Fruit fly (Drosophila melanogaster) whole organism, embryonic: ENCODE data around the gene barr.
A peak's percentile ranks its signal among the peaks of the same experiment; 100 is the strongest.

Experiments used
- Bdp1 ChIP-seq: fragments of 200-800 bp; sonication (Bioruptor generic); optimal IDR thresholded peaks from 3 replicates; lab custom pipeline; 2016; ENCODE audit warnings: missing biosample characterization, missing genetic modification characterization
- CG10431 ChIP-seq: fragments of 200-800 bp; sonication (Bioruptor generic); optimal IDR thresholded peaks from 3 replicates; lab custom pipeline; 2018; ENCODE audit warnings: missing biosample characterization, mild to moderate bottlenecking, missing genetic modification characterization
- CG10543 ChIP-seq: fragments of 200-800 bp; sonication (Bioruptor generic); optimal IDR thresholded peaks from 3 replicates; lab custom pipeline; 2017; ENCODE audit warnings: missing biosample characterization, mild to moderate bottlenecking, missing genetic modification characterization, moderate library complexity
- CG11398 ChIP-seq: fragments of 200-800 bp; sonication (Bioruptor generic); optimal IDR thresholded peaks from 2 replicates; lab custom pipeline; 2016; ENCODE audit warnings: missing biosample characterization, missing genetic modification characterization
- CG12391 ChIP-seq: fragments of 200-800 bp; sonication (Bioruptor generic); optimal IDR thresholded peaks from 3 replicates; lab custom pipeline; 2018; ENCODE audit warnings: missing biosample characterization, mild to moderate bottlenecking, missing genetic modification characterization, moderate library complexity
- CG13775 ChIP-seq: fragments of 200-800 bp; sonication (Bioruptor generic); optimal IDR thresholded peaks from 3 replicates; lab custom pipeline; 2017; ENCODE audit warnings: missing biosample characterization, mild to moderate bottlenecking, missing genetic modification characterization
- CG14667 ChIP-seq: fragments of 200-800 bp; sonication (Bioruptor generic); IDR thresholded peaks from 2 replicates; pipeline ENCODE4 v1.3.6; 2022; ENCODE audit warnings: missing biosample characterization, missing genetic modification characterization
- CG1529 ChIP-seq: fragments of 200-800 bp; sonication (Bioruptor generic); optimal IDR thresholded peaks from 3 replicates; lab custom pipeline; 2018; ENCODE audit warnings: missing biosample characterization, missing genetic modification characterization
- CG15479 ChIP-seq: fragments of 200-800 bp; sonication (Bioruptor generic); optimal IDR thresholded peaks from 3 replicates; lab custom pipeline; 2019; ENCODE audit warnings: missing biosample characterization, mild to moderate bottlenecking, missing genetic modification characterization, moderate library complexity
- CG15696 ChIP-seq: fragments of 200-800 bp; sonication (Bioruptor generic); optimal IDR thresholded peaks from 2 replicates; lab custom pipeline; 2019; ENCODE audit warnings: missing biosample characterization, mild to moderate bottlenecking, missing genetic modification characterization, moderate library complexity
- CG1602 ChIP-seq: fragments of 200-800 bp; sonication (Bioruptor generic); optimal IDR thresholded peaks from 3 replicates; lab custom pipeline; 2016; ENCODE audit warnings: missing biosample characterization, missing genetic modification characterization
- CG17359 ChIP-seq: fragments of 200-800 bp; sonication (Bioruptor generic); optimal IDR thresholded peaks from 3 replicates; lab custom pipeline; 2018; ENCODE audit warnings: missing biosample characterization, mild to moderate bottlenecking, missing genetic modification characterization, moderate library complexity
- CG2116 ChIP-seq: fragments of 200-800 bp; sonication (Bioruptor generic); optimal IDR thresholded peaks from 3 replicates; lab custom pipeline; 2018; ENCODE audit warnings: missing biosample characterization, mild to moderate bottlenecking, missing genetic modification characterization
- CG30020 ChIP-seq: fragments of 200-800 bp; optimal IDR thresholded peaks from 2 replicates; lab custom pipeline; 2019; ENCODE audit warnings: missing biosample characterization, mild to moderate bottlenecking, missing genetic modification characterization, moderate library complexity
- CG30403 ChIP-seq: fragments of 200-800 bp; sonication (Bioruptor generic); optimal IDR thresholded peaks from 3 replicates; lab custom pipeline; 2016; ENCODE audit warnings: missing biosample characterization, missing genetic modification characterization
- CG31224 ChIP-seq: fragments of 200-800 bp; sonication (Bioruptor generic); IDR thresholded peaks from 2 replicates; pipeline ENCODE4 v1.3.6; 2022; ENCODE audit warnings: missing biosample characterization, missing genetic modification characterization
- CG31388 ChIP-seq: fragments of 200-800 bp; sonication (Bioruptor generic); optimal IDR thresholded peaks from 2 replicates; lab custom pipeline; 2016; ENCODE audit warnings: missing biosample characterization, missing genetic modification characterization
- CG3407 ChIP-seq: fragments of 200-800 bp; sonication (Bioruptor generic); optimal IDR thresholded peaks from 2 replicates; lab custom pipeline; 2018; ENCODE audit warnings: missing biosample characterization, mild to moderate bottlenecking, missing genetic modification characterization
- CG4730 ChIP-seq: fragments of 200-800 bp; sonication (Bioruptor generic); IDR thresholded peaks from 2 replicates; pipeline ENCODE4 v1.3.6; 2022; ENCODE audit warnings: missing biosample characterization, missing genetic modification characterization
- CG5180 ChIP-seq: fragments of 200-800 bp; sonication (Bioruptor generic); optimal IDR thresholded peaks from 3 replicates; lab custom pipeline; 2017; ENCODE audit warnings: missing biosample characterization, missing genetic modification characterization, mild to moderate bottlenecking, moderate library complexity, missing genetic modification reagents
- CG5245 ChIP-seq: fragments of 200-800 bp; sonication (Bioruptor generic); optimal IDR thresholded peaks from 3 replicates; lab custom pipeline; 2016; ENCODE audit warnings: missing biosample characterization, missing genetic modification characterization
- CG6791 ChIP-seq: fragments of 200-800 bp; sonication (Bioruptor generic); IDR thresholded peaks from 3 replicates; pipeline ENCODE4 v1.3.6; 2022; ENCODE audit warnings: missing biosample characterization, missing genetic modification characterization; ENCODE audit not compliant: partially characterized antibody
- CG6854 ChIP-seq: fragments of 200-800 bp; sonication (Bioruptor generic); optimal IDR thresholded peaks from 3 replicates; lab custom pipeline; 2017; ENCODE audit warnings: missing biosample characterization, mild to moderate bottlenecking, missing genetic modification characterization
- CG8924 ChIP-seq: fragments of 200-800 bp; optimal IDR thresholded peaks from 3 replicates; lab custom pipeline; 2019; ENCODE audit warnings: missing biosample characterization, mild to moderate bottlenecking, missing genetic modification characterization, moderate library complexity
- CG9797 ChIP-seq: fragments of 200-800 bp; sonication (Bioruptor generic); optimal IDR thresholded peaks from 3 replicates; lab custom pipeline; 2018; ENCODE audit warnings: missing biosample characterization, mild to moderate bottlenecking, missing genetic modification characterization
- Dfd ChIP-seq, 2 experiments: fragments of >200 bp; optimal IDR thresholded peaks; 2 replicates each; lab custom pipeline; 2017; ENCODE audit warnings: missing biosample characterization in 2 of 2, missing genetic modification characterization in 2 of 2
- Eip74EF ChIP-seq, 2 experiments: fragments of 200-800 bp in 1 of 2; fragments of >200 bp in 1 of 2; sonication (Bioruptor generic) in 1 of 2; optimal IDR thresholded peaks; 2 replicates each; lab custom pipeline; 2017 to 2019; ENCODE audit warnings: missing biosample characterization in 2 of 2, missing genetic modification characterization in 2 of 2, mild to moderate bottlenecking in 1 of 2, moderate library complexity in 1 of 2
- Elba2 ChIP-seq: fragments of 200-800 bp; sonication (Bioruptor generic); optimal IDR thresholded peaks from 3 replicates; lab custom pipeline; 2016; ENCODE audit warnings: missing biosample characterization, missing genetic modification characterization
- HLH4C ChIP-seq: fragments of 200-800 bp; sonication (Bioruptor generic); IDR thresholded peaks from 3 replicates; pipeline ENCODE4 v1.3.6; 2022; ENCODE audit warnings: missing biosample characterization, missing genetic modification characterization; ENCODE audit not compliant: partially characterized antibody
- HLHmδ ChIP-seq: fragments of 200-800 bp; sonication (Bioruptor generic); optimal IDR thresholded peaks from 2 replicates; lab custom pipeline; 2018; ENCODE audit warnings: missing biosample characterization, mild to moderate bottlenecking, missing genetic modification characterization, moderate library complexity
- Hand ChIP-seq: fragments of 200-800 bp; sonication (Bioruptor generic); optimal IDR thresholded peaks from 2 replicates; lab custom pipeline; 2017; ENCODE audit warnings: mild to moderate bottlenecking, missing biosample characterization, missing genetic modification reagents, missing genetic modification characterization
- Lhr ChIP-seq: fragments of 200-800 bp; sonication (Bioruptor generic); optimal IDR thresholded peaks from 3 replicates; lab custom pipeline; 2017; ENCODE audit warnings: mild to moderate bottlenecking, missing biosample characterization, missing genetic modification reagents, missing genetic modification characterization
- MESR4 ChIP-seq: fragments of 200-800 bp; sonication (Bioruptor generic); optimal IDR thresholded peaks from 2 replicates; lab custom pipeline; 2018; ENCODE audit warnings: missing biosample characterization, mild to moderate bottlenecking, missing genetic modification characterization, moderate library complexity
- NC2α ChIP-seq: fragments of 200-800 bp; sonication (Bioruptor generic); optimal IDR thresholded peaks from 2 replicates; lab custom pipeline; 2016; ENCODE audit warnings: missing biosample characterization, missing genetic modification characterization
- Ravus ChIP-seq: fragments of 200-800 bp; sonication (Bioruptor generic); IDR thresholded peaks from 2 replicates; pipeline ENCODE4 v1.3.6; 2022; ENCODE audit warnings: missing biosample characterization, missing genetic modification characterization
- Sry-δ ChIP-seq: fragments of 200-800 bp; sonication (Bioruptor generic); optimal IDR thresholded peaks from 2 replicates; lab custom pipeline; 2016; ENCODE audit warnings: missing biosample characterization, missing genetic modification characterization
- ara ChIP-seq: fragments of 200-800 bp; sonication (Bioruptor generic); IDR thresholded peaks from 2 replicates; pipeline ENCODE4 v1.3.6; 2022; ENCODE audit warnings: missing biosample characterization, missing genetic modification characterization
- chif ChIP-seq, 2 experiments: fragments of 200-800 bp; sonication (Bioruptor generic); optimal IDR thresholded peaks; 3 replicates each; lab custom pipeline; 2016; ENCODE audit warnings: missing biosample characterization in 2 of 2, missing genetic modification characterization in 2 of 2
- da ChIP-seq: fragments of 200-800 bp; sonication (Bioruptor generic); optimal IDR thresholded peaks from 2 replicates; lab custom pipeline; 2016; ENCODE audit warnings: missing biosample characterization, missing genetic modification characterization
- danr ChIP-seq: fragments of 200-800 bp; sonication (Bioruptor generic); IDR thresholded peaks from 2 replicates; pipeline ENCODE4 v1.3.6; 2022; ENCODE audit warnings: missing biosample characterization, missing genetic modification characterization
- ems ChIP-seq: fragments of 200-800 bp; sonication (Bioruptor generic); optimal IDR thresholded peaks from 3 replicates; lab custom pipeline; 2016; ENCODE audit warnings: missing biosample characterization, missing genetic modification characterization
- ftz-f1 ChIP-seq: fragments of 200-800 bp; sonication (Bioruptor generic); optimal IDR thresholded peaks from 2 replicates; lab custom pipeline; 2016; ENCODE audit warnings: missing biosample characterization, missing genetic modification characterization
- mam ChIP-seq: fragments of 200-800 bp; sonication (Bioruptor generic); optimal IDR thresholded peaks from 3 replicates; lab custom pipeline; 2016; ENCODE audit warnings: missing biosample characterization, missing genetic modification characterization
- sens ChIP-seq: fragments of 200-800 bp; sonication (Bioruptor generic); peaks from one replicate; lab custom pipeline; 2016; ENCODE audit warnings: missing biosample characterization, missing genetic modification characterization
- sima ChIP-seq: fragments of 200-800 bp; sonication (Bioruptor generic); optimal IDR thresholded peaks from 2 replicates; lab custom pipeline; 2016; ENCODE audit warnings: missing biosample characterization, missing genetic modification characterization
- tap ChIP-seq: fragments of 200-800 bp; optimal IDR thresholded peaks from 3 replicates; lab custom pipeline; 2019; ENCODE audit warnings: missing biosample characterization, mild to moderate bottlenecking, missing genetic modification characterization, moderate library complexity
- trem ChIP-seq: fragments of 200-800 bp; optimal IDR thresholded peaks from 3 replicates; lab custom pipeline; 2019; ENCODE audit warnings: missing biosample characterization, mild to moderate bottlenecking, missing genetic modification characterization, moderate library complexity
- tx ChIP-seq: fragments of 200-800 bp; sonication (Bioruptor generic); optimal IDR thresholded peaks from 2 replicates; lab custom pipeline; 2016; ENCODE audit warnings: missing biosample characterization, missing genetic modification characterization
- zen2 ChIP-seq: fragments of 200-800 bp; sonication (Bioruptor generic); IDR thresholded peaks from 3 replicates; pipeline ENCODE4 v1.3.6; 2022; ENCODE audit warnings: missing biosample characterization, missing genetic modification characterization; ENCODE audit not compliant: partially characterized antibody
- zf30C ChIP-seq: fragments of 200-800 bp; sonication (Bioruptor generic); optimal IDR thresholded peaks from 3 replicates; lab custom pipeline; 2018; ENCODE audit warnings: missing biosample characterization, mild to moderate bottlenecking, missing genetic modification characterization

The barr gene

dm6 chr2L:20061018-20061657 is at the start of gene barr, which contains the start of gene lok (continued):
- TF ChIP-seq CG30403 (GFP tag; lab: Kevin White, UChicago): peak; percentile 81
- TF ChIP-seq CG31224 (GFP tag; lab: Robert Waterston, UW): no peak
- TF ChIP-seq CG5180 (GFP tag; lab: Kevin White, UChicago): no peak
- TF ChIP-seq CG31388 (GFP tag; lab: Kevin White, UChicago): peak; percentile 12
- peak; percentile 88 for TF ChIP-seq sens (GFP tag; lab: Kevin White, UChicago)
- no peak for TF ChIP-seq da (GFP tag; lab: Kevin White, UChicago)
- no peak for TF ChIP-seq CG17359 (tag; lab: Kevin White, UChicago)
- TF ChIP-seq Eip74EF (GFP tag; optimal IDR thresholded peaks at IDR 0.05; lab: Kevin White, UChicago): no peak
- TF ChIP-seq ara: no peak
- TF ChIP-seq ftz-f1: no peak
- no peak for TF ChIP-seq HLHmδ (GFP tag; lab: Kevin White, UChicago)
- TF ChIP-seq CG8924 (tag; lab: Kevin White, UChicago): peak; percentile 70
- TF ChIP-seq mam (GFP tag; lab: Kevin White, UChicago): peak; percentile 72
- TF ChIP-seq tx (GFP tag; lab: Kevin White, UChicago): peak; percentile 36
- no peak for TF ChIP-seq CG11398 (GFP tag; lab: Kevin White, UChicago)
- TF ChIP-seq CG15696 (tag; lab: Kevin White, UChicago): peak; percentile 39
- TF ChIP-seq CG4730 (GFP tag; lab: Robert Waterston, UW): no peak
- no peak for TF ChIP-seq tap (tag; lab: Kevin White, UChicago)
- peak; percentile 66 for TF ChIP-seq CG12391 (tag; lab: Kevin White, UChicago)
- TF ChIP-seq CG1602: peak; percentile 53
- TF ChIP-seq zf30C (GFP tag; lab: Kevin White, UChicago): no peak
- no peak for TF ChIP-seq HLH4C (GFP tag; lab: Robert Waterston, UW)
- no peak for TF ChIP-seq Ravus (GFP tag; lab: Robert Waterston, UW)
- peak; percentile 20; the same call in 1 of the 2 replicates for TF ChIP-seq danr (GFP tag; lab: Robert Waterston, UW)
- TF ChIP-seq CG6791 (GFP tag; lab: Robert Waterston, UW): no peak
- no peak for TF ChIP-seq Hand
- peak; percentile 10 to 65 for TF ChIP-seq chif (GFP tag; optimal IDR thresholded peaks at IDR 0.05; lab: Kevin White, UChicago)
- TF ChIP-seq CG2116 (GFP tag; lab: Kevin White, UChicago): peak; percentile 93
- TF ChIP-seq sima (GFP tag; lab: Kevin White, UChicago): no peak
- no peak for TF ChIP-seq CG9797
- no peak for TF ChIP-seq zen2 (GFP tag; lab: Robert Waterston, UW)
- no peak for TF ChIP-seq Elba2 (GFP tag; lab: Kevin White, UChicago)
- TF ChIP-seq CG1529 (GFP tag; lab: Kevin White, UChicago): no peak
- TF ChIP-seq CG30020 (tag; lab: Kevin White, UChicago): peak; percentile 66
- TF ChIP-seq CG3407: no peak
- no peak for TF ChIP-seq CG15479 (GFP tag; lab: Kevin White, UChicago)
- no peak for TF ChIP-seq CG14667 (GFP tag; lab: Robert Waterston, UW)
- TF ChIP-seq ems: peak; percentile 18
- peak in 1 of 2 experiments; percentile 86 for TF ChIP-seq Dfd (GFP tag; optimal IDR thresholded peaks at IDR 0.05; lab: Kevin White, UChicago)
- no peak for TF ChIP-seq NC2α (GFP tag; lab: Kevin White, UChicago)
- peak; percentile 62 for TF ChIP-seq CG10543
- TF ChIP-seq MESR4 (GFP tag; lab: Kevin White, UChicago): peak; percentile 68
- no peak for TF ChIP-seq CG6854 (GFP tag; lab: Kevin White, UChicago)
- TF ChIP-seq CG13775 (GFP tag; lab: Kevin White, UChicago): peak; percentile 71
- peak; percentile 49 for TF ChIP-seq Lhr (GFP tag; lab: Kevin White, UChicago)
- peak; percentile 28 for TF ChIP-seq CG10431
- peak; percentile 22 for TF ChIP-seq Sry-δ
- TF ChIP-seq trem (tag; lab: Kevin White, UChicago): peak; percentile 19
- TF ChIP-seq Bdp1 (GFP tag; lab: Kevin White, UChicago): peak; percentile 24
- TF ChIP-seq CG5245: peak; percentile 6
